Worm (Caenorhabditis elegans) whole organism, early embryonic: ENCODE measurements around the gene efr-3.

Source experiments
- F13C5.2 ChIP-seq: sonication (generic microtip); optimal IDR thresholded peaks from 2 replicates; lab custom pipeline; 2017; ENCODE audit warnings: mild to moderate bottlenecking, missing genetic modification characterization, inconsistent platforms, missing compliant biosample characterization
- ama-1 ChIP-seq: fragments of 150-350 bp; optimal IDR thresholded peaks from 2 replicates; lab custom pipeline; 2014
- ceh-13 ChIP-seq: fragments of 200-800 bp; sonication (Bioruptor generic); optimal IDR thresholded peaks from 2 replicates; lab custom pipeline; 2018; ENCODE audit warnings: mild to moderate bottlenecking, missing genetic modification characterization, missing compliant biosample characterization
- ets-7 ChIP-seq: sonication (generic microtip); optimal IDR thresholded peaks from 2 replicates; lab custom pipeline; 2016; ENCODE audit warnings: missing genotype, missing genetic modification characterization, missing compliant biosample characterization
- pes-1 ChIP-seq: fragments of 200-800 bp; sonication (Bioruptor generic); IDR thresholded peaks from 2 replicates; pipeline ENCODE4 v1.3.6; 2022; ENCODE audit warnings: missing genetic modification reagents, missing genetic modification characterization, missing compliant biosample characterization

ce11 chrII:6273916-6274315, 47.0 kb downstream of the efr-3 start, which contains the start of gene bpl-1:
- TF ChIP-seq pes-1 (no peak), ets-7 (tag; lab: Kevin White, UChicago) (no peak), ceh-13 (GFP tag; lab: Kevin White, UChicago) (no peak), ama-1 (lab: Kevin White, UChicago) (no peak), F13C5.2 (tag; lab: Kevin White, UChicago) (no peak)
